Worm (Caenorhabditis elegans): ENCODE measurements around the gene T15B12.2.

DNA sequence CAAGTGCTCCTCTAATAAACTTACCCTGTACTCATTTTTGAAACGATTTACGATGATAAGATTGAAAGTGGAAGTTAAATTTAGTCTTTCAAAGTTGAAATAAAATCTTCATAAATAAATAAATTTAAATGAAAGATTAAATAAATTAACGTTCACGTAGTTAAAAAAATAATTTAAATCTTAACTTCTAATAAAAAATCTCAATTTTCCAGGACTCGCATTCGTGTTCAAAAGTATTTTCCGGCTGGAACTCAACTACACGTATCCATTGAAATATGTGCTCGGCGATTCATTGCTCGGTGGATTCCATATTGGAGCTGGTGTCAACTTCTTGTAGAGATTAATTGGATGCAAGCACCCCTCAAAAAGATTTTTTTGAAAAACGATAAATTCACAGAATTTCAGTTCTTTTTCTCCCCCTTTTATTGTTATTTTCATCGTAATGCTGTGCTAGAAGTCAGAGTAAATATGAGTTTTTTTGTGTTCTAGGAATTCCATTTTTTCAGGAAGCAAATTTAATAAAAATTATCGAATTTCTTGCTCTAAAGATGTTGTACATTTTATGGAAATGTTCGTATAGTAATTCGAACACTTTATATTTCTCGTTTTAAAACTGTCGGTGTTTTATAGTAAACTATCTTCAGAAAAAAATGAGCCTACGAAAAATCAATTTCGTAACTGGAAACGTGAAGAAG is 38.2 kb downstream of the T15B12.2 start, which contains the start of the genes C34E10.9 and hap-1:
- TF ChIP-seq unc-62 (GFP tag; optimal IDR thresholded peaks at IDR 0.05) (no peak), let-607 (tag; optimal IDR thresholded peaks at IDR 0.05) (no peak), pha-4 (tag; optimal IDR thresholded peaks at IDR 0.05) (no peak), F22D6.2 (tag; optimal IDR thresholded peaks at IDR 0.05) (no peak), egl-18 (GFP tag; IDR thresholded peaks at IDR 0.05) (no peak), ztf-25 (GFP tag; IDR thresholded peaks at IDR 0.05) (no peak), Y67H2A.10 (GFP tag; conservative IDR thresholded peaks at IDR 0.05) (no peak), snpc-1.1 (tag; optimal IDR thresholded peaks at IDR 0.05; ENCODE audit: insufficient read depth) (no peak), tbp1 (GFP tag; optimal IDR thresholded peaks at IDR 0.05) (no peak), bed-2 (GFP tag; IDR thresholded peaks at IDR 0.05) (no peak), hmg-20 (GFP tag; IDR thresholded peaks at IDR 0.05) (no peak), him-1 (tag; optimal IDR thresholded peaks at IDR 0.05) (no peak), madf-10 (tag; optimal IDR thresholded peaks at IDR 0.05) (no peak)
